Fruit fly (Drosophila melanogaster) whole organism, embryonic: ENCODE results near the gene CG14564.

Source experiments
- BtbVII ChIP-seq: fragments of 200-800 bp; sonication (Bioruptor generic); optimal IDR thresholded peaks from 3 replicates; lab custom pipeline; 2017; ENCODE audit warnings: missing biosample characterization, mild to moderate bottlenecking, missing genetic modification characterization
- CG10654 ChIP-seq: fragments of 200-800 bp; sonication (Bioruptor generic); optimal IDR thresholded peaks from 2 replicates; lab custom pipeline; 2016; ENCODE audit warnings: missing biosample characterization, missing genetic modification characterization
- CG34224 ChIP-seq: fragments of 200-800 bp; sonication (Bioruptor generic); IDR thresholded peaks from 3 replicates; pipeline ENCODE4 v1.3.6; 2022; ENCODE audit warnings: missing biosample characterization, missing genetic modification characterization; ENCODE audit not compliant: partially characterized antibody
- CG6654 ChIP-seq: fragments of 200-800 bp; sonication (Bioruptor generic); optimal IDR thresholded peaks from 2 replicates; lab custom pipeline; 2017; ENCODE audit warnings: missing biosample characterization, mild to moderate bottlenecking, missing genetic modification characterization
- CG6854 ChIP-seq: fragments of 200-800 bp; sonication (Bioruptor generic); optimal IDR thresholded peaks from 3 replicates; lab custom pipeline; 2017; ENCODE audit warnings: missing biosample characterization, mild to moderate bottlenecking, missing genetic modification characterization
- Pdp1 ChIP-seq, 2 experiments: fragments of 200-800 bp; sonication (Bioruptor generic); optimal IDR thresholded peaks; 3 replicates each; lab custom pipeline; 2016; ENCODE audit warnings: missing biosample characterization in 2 of 2, missing genetic modification characterization in 2 of 2, mild to moderate bottlenecking in 1 of 2, moderate library complexity in 1 of 2
- cad ChIP-seq: fragments of >200 bp; optimal IDR thresholded peaks from 2 replicates; lab custom pipeline; 2017; ENCODE audit warnings: missing biosample characterization, missing genetic modification characterization
- exex ChIP-seq: fragments of 200-800 bp; sonication (Bioruptor generic); optimal IDR thresholded peaks from 4 replicates; lab custom pipeline; 2018; ENCODE audit warnings: missing biosample characterization, mild to moderate bottlenecking, missing genetic modification characterization, moderate library complexity
- fd96Cb ChIP-seq: fragments of 200-800 bp; sonication (Bioruptor generic); optimal IDR thresholded peaks from 2 replicates; lab custom pipeline; 2018; ENCODE audit warnings: missing biosample characterization, mild to moderate bottlenecking, missing genetic modification characterization, moderate library complexity
- peb ChIP-seq: fragments of 200-800 bp; sonication (Bioruptor generic); IDR thresholded peaks from 2 replicates; pipeline ENCODE4 v1.3.6; 2022; ENCODE audit warnings: missing biosample characterization, missing genetic modification characterization
- tap ChIP-seq: fragments of 200-800 bp; optimal IDR thresholded peaks from 3 replicates; lab custom pipeline; 2019; ENCODE audit warnings: missing biosample characterization, mild to moderate bottlenecking, missing genetic modification characterization, moderate library complexity
- wek ChIP-seq: fragments of 200-800 bp; sonication (Bioruptor generic); optimal IDR thresholded peaks from 3 replicates; lab custom pipeline; 2018; ENCODE audit warnings: missing biosample characterization, mild to moderate bottlenecking, missing genetic modification characterization, moderate library complexity

DNA sequence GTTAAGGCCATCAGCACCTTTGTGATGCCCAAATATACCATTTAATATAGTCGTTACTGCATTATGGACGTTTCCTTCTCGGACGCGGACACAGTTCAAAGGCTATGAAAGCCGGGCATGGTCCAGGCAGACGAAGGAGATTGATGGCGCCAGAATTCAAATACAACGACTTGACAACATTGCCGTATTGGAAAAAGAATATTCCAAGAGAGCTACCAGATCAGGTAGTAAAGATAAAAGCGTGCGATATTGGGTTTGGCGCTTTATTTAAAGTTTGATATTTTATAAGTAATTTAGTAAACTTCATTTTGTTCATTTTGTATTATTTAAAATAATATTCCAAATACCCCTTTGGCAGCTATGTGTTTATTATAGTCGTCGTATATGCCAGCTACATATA lies 16.9 kb downstream of the CG14564 start:
- no peak for TF ChIP-seq CG34224 (GFP tag; lab: Robert Waterston, UW)
- TF ChIP-seq CG6854 (GFP tag; lab: Kevin White, UChicago): no peak
- no peak for TF ChIP-seq wek (GFP tag; lab: Kevin White, UChicago)
- no peak for TF ChIP-seq CG6654 (GFP tag; lab: Kevin White, UChicago)
- no peak for TF ChIP-seq exex
- no peak for TF ChIP-seq BtbVII (GFP tag; lab: Kevin White, UChicago)
- no peak for TF ChIP-seq peb (GFP tag; lab: Robert Waterston, UW)
- no peak for TF ChIP-seq cad (GFP tag; lab: Kevin White, UChicago)
- TF ChIP-seq fd96Cb: no peak
- no peak for TF ChIP-seq CG10654 (GFP tag; lab: Kevin White, UChicago)
- no peak for TF ChIP-seq Pdp1 (GFP tag; optimal IDR thresholded peaks at IDR 0.05; lab: Kevin White, UChicago)
- no peak for TF ChIP-seq tap (tag; lab: Kevin White, UChicago)
